Worm (Caenorhabditis elegans) whole organism, late embryonic: ENCODE measurements around the gene set-25.

ENCODE experiments used
- C08G9.2 ChIP-seq: sonication (generic microtip); optimal IDR thresholded peaks from 2 replicates; lab custom pipeline; 2016; ENCODE audit warnings: mild to moderate bottlenecking, missing genetic modification characterization, moderate library complexity, missing compliant biosample characterization
- T23F11.4 ChIP-seq: fragments of 200-800 bp; sonication (Bioruptor generic); optimal IDR thresholded peaks from 2 replicates; lab custom pipeline; 2018; ENCODE audit warnings: mild to moderate bottlenecking, missing genetic modification characterization, missing compliant biosample characterization
- Y22D7AL.16 ChIP-seq: sonication (generic microtip); optimal IDR thresholded peaks from 2 replicates; lab custom pipeline; 2016; ENCODE audit warnings: missing genetic modification characterization, missing compliant biosample characterization
- ahr-1 ChIP-seq: sonication (generic microtip); optimal IDR thresholded peaks from 2 replicates; lab custom pipeline; 2016; ENCODE audit warnings: missing genetic modification characterization, missing compliant biosample characterization
- ama-1 ChIP-seq: fragments of 150-350 bp; optimal IDR thresholded peaks from 2 replicates; lab custom pipeline; 2014
- ceh-14 ChIP-seq: sonication (generic microtip); optimal IDR thresholded peaks from 2 replicates; lab custom pipeline; 2016; ENCODE audit warnings: missing genotype, missing genetic modification characterization, missing compliant biosample characterization
- ceh-18 ChIP-seq: sonication (generic microtip); optimal IDR thresholded peaks from 2 replicates; lab custom pipeline; 2016; ENCODE audit warnings: missing genetic modification characterization, missing compliant biosample characterization
- ceh-34 ChIP-seq: sonication (generic microtip); optimal IDR thresholded peaks from 2 replicates; lab custom pipeline; 2016; ENCODE audit warnings: mild to moderate bottlenecking, missing genetic modification characterization, missing compliant biosample characterization
- ceh-45 ChIP-seq: fragments of 200-800 bp; sonication (Bioruptor generic); IDR thresholded peaks from 2 replicates; pipeline ENCODE4 v1.3.6; 2022; ENCODE audit warnings: missing genetic modification reagents, missing genetic modification characterization, missing compliant biosample characterization
- ceh-48 ChIP-seq: sonication (generic microtip); optimal IDR thresholded peaks from 2 replicates; lab custom pipeline; 2016; ENCODE audit warnings: missing genetic modification characterization, inconsistent platforms, missing compliant biosample characterization
- che-1 ChIP-seq: sonication (generic microtip); optimal IDR thresholded peaks from 2 replicates; lab custom pipeline; 2016; ENCODE audit warnings: mild to moderate bottlenecking, missing genetic modification characterization, missing compliant biosample characterization
- dmd-4 ChIP-seq: sonication (generic microtip); optimal IDR thresholded peaks from 2 replicates; lab custom pipeline; 2016; ENCODE audit warnings: borderline replicate concordance, missing genetic modification characterization, missing compliant biosample characterization
- elt-2 ChIP-seq: sonication (generic microtip); optimal IDR thresholded peaks from 2 replicates; lab custom pipeline; 2016; ENCODE audit warnings: missing genetic modification reagents, missing genetic modification characterization, missing compliant biosample characterization
- eyg-1 ChIP-seq: sonication (generic microtip); optimal IDR thresholded peaks from 2 replicates; lab custom pipeline; 2016; ENCODE audit warnings: missing genotype, missing genetic modification characterization, missing compliant biosample characterization
- fkh-10 ChIP-seq: fragments of 150-350 bp; optimal IDR thresholded peaks from 2 replicates; lab custom pipeline; 2014; ENCODE audit warnings: missing biosample characterization, missing genetic modification reagents, missing genetic modification characterization
- fkh-6 ChIP-seq: sonication (generic microtip); optimal IDR thresholded peaks from 2 replicates; lab custom pipeline; 2016; ENCODE audit warnings: missing genetic modification characterization, missing compliant biosample characterization
- gmeb-2 ChIP-seq: sonication (generic microtip); optimal IDR thresholded peaks from 2 replicates; lab custom pipeline; 2016; ENCODE audit warnings: missing genetic modification characterization, inconsistent platforms, missing compliant biosample characterization
- hlh-30 ChIP-seq: sonication (generic microtip); optimal IDR thresholded peaks from 2 replicates; lab custom pipeline; 2017; ENCODE audit warnings: antibody characterized with exemption, missing genetic modification characterization, missing compliant biosample characterization; ENCODE audit not compliant: insufficient read depth
- hlh-8 ChIP-seq: sonication (generic microtip); optimal IDR thresholded peaks from 2 replicates; lab custom pipeline; 2016; ENCODE audit warnings: missing genotype, missing genetic modification characterization, missing compliant biosample characterization
- lim-6 ChIP-seq: sonication (generic microtip); optimal IDR thresholded peaks from 2 replicates; lab custom pipeline; 2016; ENCODE audit warnings: missing genetic modification characterization, missing compliant biosample characterization
- lin-11 ChIP-seq: fragments of 200-800 bp; sonication (Bioruptor generic); optimal IDR thresholded peaks from 2 replicates; lab custom pipeline; 2018; ENCODE audit warnings: mild to moderate bottlenecking, missing genetic modification characterization, missing compliant biosample characterization
- madf-2 ChIP-seq: sonication (generic microtip); optimal IDR thresholded peaks from 2 replicates; lab custom pipeline; 2017; ENCODE audit warnings: missing genetic modification characterization, missing compliant biosample characterization
- nhr-11 ChIP-seq: fragments of 150-350 bp; optimal IDR thresholded peaks from 2 replicates; lab custom pipeline; 2014; ENCODE audit warnings: missing biosample characterization, missing genetic modification characterization
- nhr-232 ChIP-seq: sonication (generic microtip); optimal IDR thresholded peaks from 2 replicates; lab custom pipeline; 2016; ENCODE audit warnings: missing genetic modification characterization, missing compliant biosample characterization
- odd-2 ChIP-seq: sonication (generic microtip); optimal IDR thresholded peaks from 2 replicates; lab custom pipeline; 2017; ENCODE audit warnings: antibody characterized with exemption, mild to moderate bottlenecking, missing genetic modification characterization, missing compliant biosample characterization
- pat-9 ChIP-seq: fragments of 200-800 bp; sonication (Bioruptor generic); optimal IDR thresholded peaks from 2 replicates; lab custom pipeline; 2018; ENCODE audit warnings: mild to moderate bottlenecking, missing genetic modification characterization, moderate library complexity, missing compliant biosample characterization
- pha-4 ChIP-seq: fragments of 150-350 bp; optimal IDR thresholded peaks from 2 replicates; lab custom pipeline; 2018; ENCODE audit warnings: missing biosample characterization, missing genetic modification reagents, missing genetic modification characterization
- pros-1 ChIP-seq: fragments of 150-350 bp; optimal IDR thresholded peaks from 2 replicates; lab custom pipeline; 2014; ENCODE audit warnings: missing biosample characterization, missing genetic modification reagents, missing genetic modification characterization
- ref-2 ChIP-seq: sonication (generic microtip); optimal IDR thresholded peaks from 2 replicates; lab custom pipeline; 2016; ENCODE audit warnings: missing genetic modification characterization, missing compliant biosample characterization
- rnt-1 ChIP-seq: sonication (generic microtip); optimal IDR thresholded peaks from 2 replicates; lab custom pipeline; 2016; ENCODE audit warnings: missing genetic modification characterization, missing compliant biosample characterization
- sdc-2 ChIP-seq: sonication (generic microtip); optimal IDR thresholded peaks from 2 replicates; lab custom pipeline; 2016; ENCODE audit warnings: missing genotype, missing genetic modification characterization, missing compliant biosample characterization
- sox-2 ChIP-seq: fragments of 200-800 bp; sonication (Bioruptor generic); IDR thresholded peaks from 2 replicates; pipeline ENCODE4 v1.3.6; 2022; ENCODE audit warnings: missing genetic modification reagents, missing genetic modification characterization, missing compliant biosample characterization
- sox-4 ChIP-seq: sonication (generic microtip); optimal IDR thresholded peaks from 2 replicates; lab custom pipeline; 2017; ENCODE audit warnings: mild to moderate bottlenecking, missing genetic modification characterization, inconsistent platforms, missing compliant biosample characterization
- syd-9 ChIP-seq: sonication (generic microtip); optimal IDR thresholded peaks from 2 replicates; lab custom pipeline; 2016; ENCODE audit warnings: mild to moderate bottlenecking, missing genetic modification characterization, moderate library complexity, missing compliant biosample characterization
- unc-42 ChIP-seq: sonication (generic microtip); optimal IDR thresholded peaks from 2 replicates; lab custom pipeline; 2016; ENCODE audit warnings: missing genotype, missing genetic modification characterization, missing compliant biosample characterization
- unc-55 ChIP-seq: sonication (generic microtip); optimal IDR thresholded peaks from 2 replicates; lab custom pipeline; 2017; ENCODE audit warnings: missing biosample characterization, missing genetic modification reagents, missing genetic modification characterization
- unc-86 ChIP-seq: sonication (generic microtip); optimal IDR thresholded peaks from 2 replicates; lab custom pipeline; 2016; ENCODE audit warnings: missing genetic modification characterization, missing compliant biosample characterization
- ztf-16 ChIP-seq: sonication (generic microtip); optimal IDR thresholded peaks from 2 replicates; lab custom pipeline; 2017; ENCODE audit warnings: missing genetic modification characterization, missing compliant biosample characterization

Gene set-25

ce11 chrIII:13268856-13269255 is 24.0 kb downstream of the set-25 start, which contains the start of gene cpf-2 (continued):
- TF ChIP-seq ref-2 (tag; lab: Kevin White, UChicago) (peak; percentile 89), odd-2 (tag; lab: Kevin White, UChicago) (peak; percentile 42), ztf-16 (tag; lab: Kevin White, UChicago) (peak; percentile 69), T23F11.4 (GFP tag; lab: Kevin White, UChicago) (peak; percentile 55), sox-4 (tag; lab: Kevin White, UChicago) (peak; percentile 16), ceh-18 (tag; lab: Kevin White, UChicago) (peak; percentile 40), nhr-11 (tag; lab: Kevin White, UChicago) (no peak), lin-11 (peak; percentile 26), ceh-34 (tag; lab: Kevin White, UChicago) (peak; percentile 62), pha-4 (tag; lab: Kevin White, UChicago) (no peak), sdc-2 (tag; lab: Kevin White, UChicago) (peak; percentile 31), pat-9 (tag; lab: Kevin White, UChicago) (peak; percentile 12), lim-6 (peak; percentile 38), pros-1 (no peak), sox-2 (GFP tag; lab: Robert Waterston, UW) (no peak), nhr-232 (tag; lab: Kevin White, UChicago) (peak; percentile 39), ceh-14 (tag; lab: Kevin White, UChicago) (peak; percentile 54), hlh-30 (tag; lab: Kevin White, UChicago) (peak; percentile 10), Y22D7AL.16 (tag; lab: Kevin White, UChicago) (no peak), elt-2 (tag; lab: Kevin White, UChicago) (peak; percentile 77), C08G9.2 (tag; lab: Kevin White, UChicago) (peak; percentile 80), che-1 (tag; lab: Kevin White, UChicago) (peak; percentile 55), unc-86 (tag; lab: Kevin White, UChicago) (peak; percentile 65), syd-9 (tag; lab: Kevin White, UChicago) (peak; percentile 43)

ce11 chrIII:13267046-13267445 is 25.8 kb downstream of the set-25 start:
- TF ChIP-seq dmd-4 (tag; lab: Kevin White, UChicago) (no peak), unc-86 (tag; lab: Kevin White, UChicago) (no peak), ceh-34 (tag; lab: Kevin White, UChicago) (no peak), fkh-10 (GFP tag; lab: Kevin White, UChicago) (no peak), pat-9 (tag; lab: Kevin White, UChicago) (no peak), unc-55 (GFP tag; lab: Kevin White, UChicago) (no peak), gmeb-2 (tag; lab: Kevin White, UChicago) (no peak), eyg-1 (tag; lab: Kevin White, UChicago) (no peak), fkh-6 (tag; lab: Kevin White, UChicago) (no peak)

DNA sequence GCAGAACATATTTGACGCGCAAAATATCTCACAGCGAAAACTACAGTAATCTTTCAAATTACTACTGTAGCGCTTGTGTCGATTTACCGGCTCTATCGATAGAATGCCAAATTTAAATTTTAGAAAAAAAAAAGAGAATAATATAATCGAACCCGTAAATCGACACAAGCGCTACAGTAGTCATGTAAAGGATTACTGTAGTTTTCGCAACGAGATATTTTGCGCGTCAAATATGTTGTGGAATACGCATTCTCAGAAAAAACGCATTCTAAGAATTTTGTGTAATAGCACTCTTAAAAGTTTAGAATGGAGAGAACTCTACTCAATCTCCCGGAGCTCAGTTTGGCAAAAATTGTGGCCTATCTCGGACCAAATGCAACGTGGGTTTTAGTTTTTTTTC is 27.3 kb downstream of the set-25 start, which contains the start of gene F56A8.5:
TSS of gene F56A8.5 (plus strand) at position 301 of the 400 bp plus-strand sequence.
- TF ChIP-seq ceh-48 = no peak
- no peak for TF ChIP-seq ahr-1
- TF ChIP-seq rnt-1 = no peak

ce11 chrIII:13262987-13263386 is 29.9 kb downstream of the set-25 start, which contains the start of gene F56A8.4:
TSS of gene F56A8.4 (plus strand) at chrIII:13263287.
- TF ChIP-seq pha-4 (tag; lab: Kevin White, UChicago) = no peak
- TF ChIP-seq ama-1 (lab: Kevin White, UChicago) = no peak
- TF ChIP-seq unc-86 (tag; lab: Kevin White, UChicago) = no peak
- TF ChIP-seq ztf-16 (tag; lab: Kevin White, UChicago) = no peak
- TF ChIP-seq madf-2 (tag; lab: Kevin White, UChicago) = no peak
- TF ChIP-seq hlh-30 (tag; lab: Kevin White, UChicago) = no peak
- no peak for TF ChIP-seq unc-42 (tag; lab: Kevin White, UChicago)
- TF ChIP-seq rnt-1 = no peak
- TF ChIP-seq sox-2 (GFP tag; lab: Robert Waterston, UW) = no peak
- TF ChIP-seq nhr-11 (tag; lab: Kevin White, UChicago) = no peak
- TF ChIP-seq hlh-8 (tag; lab: Kevin White, UChicago) = no peak
- no peak for TF ChIP-seq ceh-45 (GFP tag; lab: Robert Waterston, UW)
- TF ChIP-seq, all 69 proteins: peak for 0
